Worm (Caenorhabditis elegans) whole organism, late embryonic: ENCODE data around the gene idpb-4.

Experiments used
- C08G9.2 ChIP-seq: sonication (generic microtip); optimal IDR thresholded peaks from 2 replicates; lab custom pipeline; 2016; ENCODE audit warnings: mild to moderate bottlenecking, missing genetic modification characterization, moderate library complexity, missing compliant biosample characterization
- F13H6.1 ChIP-seq: sonication (generic microtip); optimal IDR thresholded peaks from 2 replicates; lab custom pipeline; 2016; ENCODE audit warnings: missing genetic modification characterization, missing compliant biosample characterization
- K02D7.2 ChIP-seq: sonication (generic microtip); optimal IDR thresholded peaks from 2 replicates; lab custom pipeline; 2017; ENCODE audit warnings: mild to moderate bottlenecking, missing genetic modification characterization, missing compliant biosample characterization
- T23F11.4 ChIP-seq: fragments of 200-800 bp; sonication (Bioruptor generic); optimal IDR thresholded peaks from 2 replicates; lab custom pipeline; 2018; ENCODE audit warnings: mild to moderate bottlenecking, missing genetic modification characterization, missing compliant biosample characterization
- Y22D7AL.16 ChIP-seq: sonication (generic microtip); optimal IDR thresholded peaks from 2 replicates; lab custom pipeline; 2016; ENCODE audit warnings: missing genetic modification characterization, missing compliant biosample characterization
- ceh-18 ChIP-seq: sonication (generic microtip); optimal IDR thresholded peaks from 2 replicates; lab custom pipeline; 2016; ENCODE audit warnings: missing genetic modification characterization, missing compliant biosample characterization
- ceh-22 ChIP-seq: sonication (generic microtip); optimal IDR thresholded peaks from 2 replicates; lab custom pipeline; 2017; ENCODE audit warnings: missing biosample characterization, missing genetic modification characterization
- ceh-30 ChIP-seq: fragments of 150-350 bp; optimal IDR thresholded peaks from 2 replicates; lab custom pipeline; 2014; ENCODE audit warnings: missing biosample characterization, missing genetic modification characterization
- ceh-48 ChIP-seq: sonication (generic microtip); optimal IDR thresholded peaks from 2 replicates; lab custom pipeline; 2016; ENCODE audit warnings: missing genetic modification characterization, inconsistent platforms, missing compliant biosample characterization
- che-1 ChIP-seq: sonication (generic microtip); optimal IDR thresholded peaks from 2 replicates; lab custom pipeline; 2016; ENCODE audit warnings: mild to moderate bottlenecking, missing genetic modification characterization, missing compliant biosample characterization
- dve-1 ChIP-seq: sonication (generic microtip); optimal IDR thresholded peaks from 2 replicates; lab custom pipeline; 2017; ENCODE audit warnings: antibody characterized with exemption, mild to moderate bottlenecking, missing genetic modification characterization, missing compliant biosample characterization
- elt-4 ChIP-seq: sonication (generic microtip); optimal IDR thresholded peaks from 2 replicates; lab custom pipeline; 2016; ENCODE audit warnings: missing genetic modification characterization, missing compliant biosample characterization
- ets-4 ChIP-seq: sonication (generic microtip); optimal IDR thresholded peaks from 2 replicates; lab custom pipeline; 2016; ENCODE audit warnings: missing genetic modification characterization, missing compliant biosample characterization
- eyg-1 ChIP-seq: sonication (generic microtip); optimal IDR thresholded peaks from 2 replicates; lab custom pipeline; 2016; ENCODE audit warnings: missing genotype, missing genetic modification characterization, missing compliant biosample characterization
- fax-1 ChIP-seq: sonication (generic microtip); optimal IDR thresholded peaks from 2 replicates; lab custom pipeline; 2016; ENCODE audit warnings: missing genotype, missing genetic modification characterization, missing compliant biosample characterization
- fkh-10 ChIP-seq: fragments of 150-350 bp; optimal IDR thresholded peaks from 2 replicates; lab custom pipeline; 2014; ENCODE audit warnings: missing biosample characterization, missing genetic modification reagents, missing genetic modification characterization
- gmeb-2 ChIP-seq: sonication (generic microtip); optimal IDR thresholded peaks from 2 replicates; lab custom pipeline; 2016; ENCODE audit warnings: missing genetic modification characterization, inconsistent platforms, missing compliant biosample characterization
- hlh-30 ChIP-seq: sonication (generic microtip); optimal IDR thresholded peaks from 2 replicates; lab custom pipeline; 2017; ENCODE audit warnings: antibody characterized with exemption, missing genetic modification characterization, missing compliant biosample characterization; ENCODE audit not compliant: insufficient read depth
- mec-3 ChIP-seq: sonication (generic microtip); optimal IDR thresholded peaks from 2 replicates; lab custom pipeline; 2016; ENCODE audit warnings: borderline replicate concordance, missing genetic modification characterization, missing compliant biosample characterization
- nfya-1 ChIP-seq: sonication (generic microtip); optimal IDR thresholded peaks from 2 replicates; lab custom pipeline; 2017; ENCODE audit warnings: missing genetic modification characterization, mild to moderate bottlenecking, missing compliant biosample characterization, antibody characterized with exemption, moderate library complexity
- nhr-11 ChIP-seq: fragments of 150-350 bp; optimal IDR thresholded peaks from 2 replicates; lab custom pipeline; 2014; ENCODE audit warnings: missing biosample characterization, missing genetic modification characterization
- odd-2 ChIP-seq: sonication (generic microtip); optimal IDR thresholded peaks from 2 replicates; lab custom pipeline; 2017; ENCODE audit warnings: antibody characterized with exemption, mild to moderate bottlenecking, missing genetic modification characterization, missing compliant biosample characterization
- pat-9 ChIP-seq: fragments of 200-800 bp; sonication (Bioruptor generic); optimal IDR thresholded peaks from 2 replicates; lab custom pipeline; 2018; ENCODE audit warnings: mild to moderate bottlenecking, missing genetic modification characterization, moderate library complexity, missing compliant biosample characterization
- pax-1 ChIP-seq: fragments of 150-350 bp; optimal IDR thresholded peaks from 2 replicates; lab custom pipeline; 2014; ENCODE audit warnings: missing biosample characterization, missing genetic modification characterization
- pha-2 ChIP-seq: sonication (generic microtip); optimal IDR thresholded peaks from 2 replicates; lab custom pipeline; 2017; ENCODE audit warnings: mild to moderate bottlenecking, missing genetic modification characterization, missing compliant biosample characterization
- pha-4 ChIP-seq: fragments of 150-350 bp; optimal IDR thresholded peaks from 2 replicates; lab custom pipeline; 2018; ENCODE audit warnings: missing biosample characterization, missing genetic modification reagents, missing genetic modification characterization
- ref-2 ChIP-seq: sonication (generic microtip); optimal IDR thresholded peaks from 2 replicates; lab custom pipeline; 2016; ENCODE audit warnings: missing genetic modification characterization, missing compliant biosample characterization
- rnt-1 ChIP-seq: sonication (generic microtip); optimal IDR thresholded peaks from 2 replicates; lab custom pipeline; 2016; ENCODE audit warnings: missing genetic modification characterization, missing compliant biosample characterization
- sdc-2 ChIP-seq: sonication (generic microtip); optimal IDR thresholded peaks from 2 replicates; lab custom pipeline; 2016; ENCODE audit warnings: missing genotype, missing genetic modification characterization, missing compliant biosample characterization
- sox-2 ChIP-seq: fragments of 200-800 bp; sonication (Bioruptor generic); IDR thresholded peaks from 2 replicates; pipeline ENCODE4 v1.3.6; 2022; ENCODE audit warnings: missing genetic modification reagents, missing genetic modification characterization, missing compliant biosample characterization
- syd-9 ChIP-seq: sonication (generic microtip); optimal IDR thresholded peaks from 2 replicates; lab custom pipeline; 2016; ENCODE audit warnings: mild to moderate bottlenecking, missing genetic modification characterization, moderate library complexity, missing compliant biosample characterization
- tbx-7 ChIP-seq: sonication (generic microtip); optimal IDR thresholded peaks from 2 replicates; lab custom pipeline; 2016; ENCODE audit warnings: missing genotype, missing genetic modification characterization, missing compliant biosample characterization
- ttx-3 ChIP-seq: sonication (generic microtip); optimal IDR thresholded peaks from 2 replicates; lab custom pipeline; 2016; ENCODE audit warnings: missing genetic modification reagents, missing genetic modification characterization, missing compliant biosample characterization
- unc-3 ChIP-seq, 2 experiments: fragments of 200-800 bp in 1 of 2; sonication (Bioruptor generic) in 1 of 2; sonication (generic microtip) in 1 of 2; conservative IDR thresholded peaks in 1 of 2; optimal IDR thresholded peaks in 1 of 2; 2 replicates each; pipeline versions ENCODE4 v1.3.6 to Lab custom; 2016 to 2022; ENCODE audit warnings: missing compliant biosample characterization in 2 of 2, missing genetic modification characterization in 2 of 2, missing genetic modification reagents in 1 of 2
- unc-42 ChIP-seq: sonication (generic microtip); optimal IDR thresholded peaks from 2 replicates; lab custom pipeline; 2016; ENCODE audit warnings: missing genotype, missing genetic modification characterization, missing compliant biosample characterization
- unc-55 ChIP-seq: sonication (generic microtip); optimal IDR thresholded peaks from 2 replicates; lab custom pipeline; 2017; ENCODE audit warnings: missing biosample characterization, missing genetic modification reagents, missing genetic modification characterization
- ztf-16 ChIP-seq: sonication (generic microtip); optimal IDR thresholded peaks from 2 replicates; lab custom pipeline; 2017; ENCODE audit warnings: missing genetic modification characterization, missing compliant biosample characterization

idpb-4 gene

ce11 chrII:8737456-8737855 is at the start of gene idpb-4:
TSS of gene idpb-4 (minus strand) at chrII:8737556.
- TF ChIP-seq pat-9 (tag; lab: Kevin White, UChicago) (no peak), tbx-7 (tag; lab: Kevin White, UChicago) (no peak), sox-2 (GFP tag; lab: Robert Waterston, UW) (no peak)

ce11 chrII:8785875-8786274 is 48.5 kb upstream of the idpb-4 start:
- TF ChIP-seq nfya-1, result peak; percentile 22
- TF ChIP-seq unc-42, result peak; percentile 43
- no peak for TF ChIP-seq F13H6.1 (tag; lab: Kevin White, UChicago)
- TF ChIP-seq hlh-30 (tag; lab: Kevin White, UChicago), result peak; percentile 26
- peak; percentile 27 for TF ChIP-seq ceh-48 (tag; lab: Kevin White, UChicago)
- no peak for TF ChIP-seq ets-4 (tag; lab: Kevin White, UChicago)
- TF ChIP-seq unc-3 (GFP tag; conservative IDR thresholded peaks at IDR 0.05; lab: Robert Waterston, UW), result no peak
- TF ChIP-seq unc-3 (tag; optimal IDR thresholded peaks at IDR 0.05; lab: Kevin White, UChicago), result no peak

- TF ChIP-seq elt-4 (tag; lab: Kevin White, UChicago) (no peak), eyg-1 (tag; lab: Kevin White, UChicago) (no peak), hlh-30 (tag; lab: Kevin White, UChicago) (no peak), fax-1 (tag; lab: Kevin White, UChicago) (no peak), mec-3 (tag; lab: Kevin White, UChicago) (no peak), nhr-11 (no peak), Y22D7AL.16 (tag; lab: Kevin White, UChicago) (no peak), dve-1 (no peak), pha-2 (tag; lab: Kevin White, UChicago) (no peak), sdc-2 (no peak), odd-2 (no peak), pha-4 (tag; lab: Kevin White, UChicago) (no peak), che-1 (no peak), fkh-10 (GFP tag; lab: Kevin White, UChicago) (no peak), unc-42 (peak; percentile 7), nfya-1 (peak; percentile 31), syd-9 (tag; lab: Kevin White, UChicago) (no peak), ceh-18 (tag; lab: Kevin White, UChicago) (peak; percentile 65), unc-55 (GFP tag; lab: Kevin White, UChicago) (no peak), ref-2 (tag; lab: Kevin White, UChicago) (peak; percentile 33), C08G9.2 (tag; lab: Kevin White, UChicago) (no peak), pax-1 (tag; lab: Kevin White, UChicago) (no peak), gmeb-2 (tag; lab: Kevin White, UChicago) (no peak)
Measured at ce11 chrII:8784235-8784928, 47.0 kb upstream of the idpb-4 start.

ce11 chrII:8783451-8783967 is 46.2 kb upstream of the idpb-4 start, which contains the start of gene sgn-1:
TSS of gene sgn-1 (minus strand) at chrII:8783670.
- TF ChIP-seq ceh-30 (tag; lab: Kevin White, UChicago) (no peak), nfya-1 (no peak), ztf-16 (tag; lab: Kevin White, UChicago) (no peak), ceh-18 (tag; lab: Kevin White, UChicago) (peak; percentile 51), rnt-1 (tag; lab: Kevin White, UChicago) (peak; percentile 37), T23F11.4 (no peak), K02D7.2 (tag; lab: Kevin White, UChicago) (no peak), nhr-11 (no peak), ttx-3 (tag; lab: Kevin White, UChicago) (no peak), ceh-22 (no peak), sdc-2 (no peak), unc-55 (GFP tag; lab: Kevin White, UChicago) (peak; percentile 93)
- TF ChIP-seq, all 69 proteins: peak for 3
